Worm (Caenorhabditis elegans) whole organism, late embryonic: ENCODE results near the gene F58F12.1.

Source experiments
- C08G9.2 ChIP-seq: sonication (generic microtip); optimal IDR thresholded peaks from 2 replicates; lab custom pipeline; 2016; ENCODE audit warnings: mild to moderate bottlenecking, missing genetic modification characterization, moderate library complexity, missing compliant biosample characterization
- K09A11.1 ChIP-seq: sonication (generic microtip); optimal IDR thresholded peaks from 2 replicates; lab custom pipeline; 2017; ENCODE audit warnings: antibody characterized with exemption, mild to moderate bottlenecking, missing genetic modification characterization, missing compliant biosample characterization; ENCODE audit not compliant: insufficient read depth
- ahr-1 ChIP-seq: sonication (generic microtip); optimal IDR thresholded peaks from 2 replicates; lab custom pipeline; 2016; ENCODE audit warnings: missing genetic modification characterization, missing compliant biosample characterization
- ama-1 ChIP-seq: fragments of 150-350 bp; optimal IDR thresholded peaks from 2 replicates; lab custom pipeline; 2014
- ceh-14 ChIP-seq: sonication (generic microtip); optimal IDR thresholded peaks from 2 replicates; lab custom pipeline; 2016; ENCODE audit warnings: missing genotype, missing genetic modification characterization, missing compliant biosample characterization
- ceh-18 ChIP-seq: sonication (generic microtip); optimal IDR thresholded peaks from 2 replicates; lab custom pipeline; 2016; ENCODE audit warnings: missing genetic modification characterization, missing compliant biosample characterization
- ceh-19 ChIP-seq: fragments of 200-800 bp; sonication (Bioruptor generic); optimal IDR thresholded peaks from 2 replicates; lab custom pipeline; 2018; ENCODE audit warnings: mild to moderate bottlenecking, missing genetic modification characterization, missing compliant biosample characterization
- ceh-31 ChIP-seq: sonication (generic microtip); optimal IDR thresholded peaks from 2 replicates; lab custom pipeline; 2016; ENCODE audit warnings: missing genetic modification characterization, missing compliant biosample characterization
- ceh-34 ChIP-seq: sonication (generic microtip); optimal IDR thresholded peaks from 2 replicates; lab custom pipeline; 2016; ENCODE audit warnings: mild to moderate bottlenecking, missing genetic modification characterization, missing compliant biosample characterization
- ceh-6 ChIP-seq: fragments of 200-800 bp; sonication (Bioruptor generic); optimal IDR thresholded peaks from 2 replicates; lab custom pipeline; 2018; ENCODE audit warnings: mild to moderate bottlenecking, missing genetic modification characterization, missing compliant biosample characterization
- dmd-4 ChIP-seq: sonication (generic microtip); optimal IDR thresholded peaks from 2 replicates; lab custom pipeline; 2016; ENCODE audit warnings: borderline replicate concordance, missing genetic modification characterization, missing compliant biosample characterization
- elt-2 ChIP-seq: sonication (generic microtip); optimal IDR thresholded peaks from 2 replicates; lab custom pipeline; 2016; ENCODE audit warnings: missing genetic modification reagents, missing genetic modification characterization, missing compliant biosample characterization
- elt-4 ChIP-seq: sonication (generic microtip); optimal IDR thresholded peaks from 2 replicates; lab custom pipeline; 2016; ENCODE audit warnings: missing genetic modification characterization, missing compliant biosample characterization
- fax-1 ChIP-seq: sonication (generic microtip); optimal IDR thresholded peaks from 2 replicates; lab custom pipeline; 2016; ENCODE audit warnings: missing genotype, missing genetic modification characterization, missing compliant biosample characterization
- fkh-6 ChIP-seq: sonication (generic microtip); optimal IDR thresholded peaks from 2 replicates; lab custom pipeline; 2016; ENCODE audit warnings: missing genetic modification characterization, missing compliant biosample characterization
- gmeb-2 ChIP-seq: sonication (generic microtip); optimal IDR thresholded peaks from 2 replicates; lab custom pipeline; 2016; ENCODE audit warnings: missing genetic modification characterization, inconsistent platforms, missing compliant biosample characterization
- lim-6 ChIP-seq: sonication (generic microtip); optimal IDR thresholded peaks from 2 replicates; lab custom pipeline; 2016; ENCODE audit warnings: missing genetic modification characterization, missing compliant biosample characterization
- madf-2 ChIP-seq: sonication (generic microtip); optimal IDR thresholded peaks from 2 replicates; lab custom pipeline; 2017; ENCODE audit warnings: missing genetic modification characterization, missing compliant biosample characterization
- mec-3 ChIP-seq: sonication (generic microtip); optimal IDR thresholded peaks from 2 replicates; lab custom pipeline; 2016; ENCODE audit warnings: borderline replicate concordance, missing genetic modification characterization, missing compliant biosample characterization
- nfya-1 ChIP-seq: sonication (generic microtip); optimal IDR thresholded peaks from 2 replicates; lab custom pipeline; 2017; ENCODE audit warnings: missing genetic modification characterization, mild to moderate bottlenecking, missing compliant biosample characterization, antibody characterized with exemption, moderate library complexity
- nhr-11 ChIP-seq: fragments of 150-350 bp; optimal IDR thresholded peaks from 2 replicates; lab custom pipeline; 2014; ENCODE audit warnings: missing biosample characterization, missing genetic modification characterization
- npax-4 ChIP-seq: sonication (generic microtip); optimal IDR thresholded peaks from 2 replicates; lab custom pipeline; 2016; ENCODE audit warnings: missing genetic modification characterization, missing compliant biosample characterization
- pha-2 ChIP-seq: sonication (generic microtip); optimal IDR thresholded peaks from 2 replicates; lab custom pipeline; 2017; ENCODE audit warnings: mild to moderate bottlenecking, missing genetic modification characterization, missing compliant biosample characterization
- pqm-1 ChIP-seq: sonication (generic microtip); optimal IDR thresholded peaks from 2 replicates; lab custom pipeline; 2016; ENCODE audit warnings: missing genetic modification characterization, missing compliant biosample characterization
- rnt-1 ChIP-seq: sonication (generic microtip); optimal IDR thresholded peaks from 2 replicates; lab custom pipeline; 2016; ENCODE audit warnings: missing genetic modification characterization, missing compliant biosample characterization
- sox-4 ChIP-seq: sonication (generic microtip); optimal IDR thresholded peaks from 2 replicates; lab custom pipeline; 2017; ENCODE audit warnings: mild to moderate bottlenecking, missing genetic modification characterization, inconsistent platforms, missing compliant biosample characterization
- tbx-2 ChIP-seq: sonication (generic microtip); optimal IDR thresholded peaks from 2 replicates; lab custom pipeline; 2016; ENCODE audit warnings: missing genetic modification characterization, missing compliant biosample characterization
- ttx-3 ChIP-seq: sonication (generic microtip); optimal IDR thresholded peaks from 2 replicates; lab custom pipeline; 2016; ENCODE audit warnings: missing genetic modification reagents, missing genetic modification characterization, missing compliant biosample characterization
- unc-55 ChIP-seq: sonication (generic microtip); optimal IDR thresholded peaks from 2 replicates; lab custom pipeline; 2017; ENCODE audit warnings: missing biosample characterization, missing genetic modification reagents, missing genetic modification characterization
- unc-86 ChIP-seq: sonication (generic microtip); optimal IDR thresholded peaks from 2 replicates; lab custom pipeline; 2016; ENCODE audit warnings: missing genetic modification characterization, missing compliant biosample characterization
- ztf-16 ChIP-seq: sonication (generic microtip); optimal IDR thresholded peaks from 2 replicates; lab custom pipeline; 2017; ENCODE audit warnings: missing genetic modification characterization, missing compliant biosample characterization

F58F12.1 gene

ce11 chrII:6355396-6356346, 27.8 kb upstream of the F58F12.1 start, which contains the start of gene C32D5.11 (continued):
- TF ChIP-seq pqm-1 (tag; lab: Kevin White, UChicago) (no peak), ahr-1 (tag; lab: Kevin White, UChicago) (no peak), ceh-19 (no peak), ttx-3 (tag; lab: Kevin White, UChicago) (no peak), ceh-34 (tag; lab: Kevin White, UChicago) (peak; percentile 32), nhr-11 (tag; lab: Kevin White, UChicago) (no peak), madf-2 (tag; lab: Kevin White, UChicago) (no peak), lim-6 (tag; lab: Kevin White, UChicago) (no peak), npax-4 (tag; lab: Kevin White, UChicago) (no peak), K09A11.1 (no peak), rnt-1 (tag; lab: Kevin White, UChicago) (no peak)

- TF ChIP-seq ceh-19, result no peak
- no peak for TF ChIP-seq gmeb-2 (tag; lab: Kevin White, UChicago)
- TF ChIP-seq unc-86 (tag; lab: Kevin White, UChicago), result no peak
- no peak for TF ChIP-seq lim-6 (tag; lab: Kevin White, UChicago)
- TF ChIP-seq fax-1, result no peak
- no peak for TF ChIP-seq mec-3
- TF ChIP-seq ztf-16 (tag; lab: Kevin White, UChicago), result no peak
- TF ChIP-seq pha-2 (tag; lab: Kevin White, UChicago), result no peak
- TF ChIP-seq unc-55, result no peak
- TF ChIP-seq, all 69 proteins: peak for 0
These were observed 25.2 kb upstream of the F58F12.1 start for ce11 chrII:6358232-6358631.

ce11 chrII:6358905-6359304, 24.5 kb upstream of the F58F12.1 start, which contains the start of gene C32D5.12:
C32D5.12 (minus strand) TSS chrII:6359005.
- no peak for TF ChIP-seq rnt-1 (tag; lab: Kevin White, UChicago)
- no peak for TF ChIP-seq pqm-1 (tag; lab: Kevin White, UChicago)
- no peak for TF ChIP-seq dmd-4

- peak; percentile 29 for TF ChIP-seq ceh-14 (tag; lab: Kevin White, UChicago)
- no peak for TF ChIP-seq ttx-3 (tag; lab: Kevin White, UChicago)
- TF ChIP-seq nfya-1 (tag; lab: Kevin White, UChicago), result peak; percentile 49
- peak; percentile 30 for TF ChIP-seq ceh-31
- peak; percentile 49 for TF ChIP-seq tbx-2 (tag; lab: Kevin White, UChicago)
- TF ChIP-seq ceh-6 (GFP tag; lab: Kevin White, UChicago), result peak; percentile 29
- TF ChIP-seq C08G9.2 (tag; lab: Kevin White, UChicago), result no peak
- peak; percentile 32 for TF ChIP-seq ceh-18 (tag; lab: Kevin White, UChicago)
These were observed 22.6 kb upstream of the F58F12.1 start, which contains the start of gene K10B2.4 for ce11 chrII:6360822-6361221. K10B2.4 (minus strand) TSS chrII:6360959.

- TF ChIP-seq fkh-6 (tag; lab: Kevin White, UChicago), result no peak
- TF ChIP-seq elt-2 (tag; lab: Kevin White, UChicago), result no peak
- TF ChIP-seq sox-4 (tag; lab: Kevin White, UChicago), result no peak
- TF ChIP-seq, all 69 proteins: peak for 0
These were observed 18.1 kb upstream of the F58F12.1 start, which contains the start of the genes ani-2 and clec-88 for ce11 chrII:6365237-6365815. ani-2 (minus strand) TSS chrII:6365367. clec-88 (plus strand) TSS chrII:6365722.

ce11 chrII:6366696-6367095, 16.7 kb upstream of the F58F12.1 start, which contains the start of gene ctsa-4.1:
ctsa-4.1 (plus strand) TSS chrII:6366996.
- TF ChIP-seq ama-1 (no peak), nhr-11 (tag; lab: Kevin White, UChicago) (no peak), unc-86 (tag; lab: Kevin White, UChicago) (no peak), elt-4 (no peak), ahr-1 (tag; lab: Kevin White, UChicago) (no peak)
